Worm (Caenorhabditis elegans) whole organism, midembryonic: ENCODE measurements around the gene K06A9.2.

Experiments
- T22C8.4 ChIP-seq: fragments of 200-800 bp; sonication (Bioruptor generic); IDR thresholded peaks from 2 replicates; pipeline ENCODE4 v1.3.6; 2022; ENCODE audit warnings: missing genetic modification characterization, missing compliant biosample characterization
- cog-1 ChIP-seq: sonication (generic microtip); optimal IDR thresholded peaks from 2 replicates; lab custom pipeline; 2016; ENCODE audit warnings: missing genetic modification characterization, missing compliant biosample characterization
- flt-1 ChIP-seq: fragments of 200-800 bp; sonication (Bioruptor generic); IDR thresholded peaks from 2 replicates; pipeline ENCODE4 v1.3.6; 2022; ENCODE audit warnings: missing genetic modification characterization, missing compliant biosample characterization
- klf-2 ChIP-seq: fragments of 200-800 bp; sonication (Bioruptor generic); conservative IDR thresholded peaks from 2 replicates; pipeline ENCODE4 v1.3.6; 2022; ENCODE audit warnings: missing genetic modification reagents, missing genetic modification characterization, missing compliant biosample characterization
- med-1 ChIP-seq: sonication (generic microtip); optimal IDR thresholded peaks from 2 replicates; lab custom pipeline; 2017; ENCODE audit warnings: missing genetic modification characterization, mild to moderate bottlenecking, missing compliant biosample characterization, antibody characterized with exemption, missing genetic modification reagents; ENCODE audit not compliant: insufficient read depth
- ref-1 ChIP-seq: fragments of 200-800 bp; sonication (Bioruptor generic); conservative IDR thresholded peaks from 2 replicates; pipeline ENCODE4 v1.3.6; 2022; ENCODE audit warnings: missing genetic modification reagents, missing genetic modification characterization, missing compliant biosample characterization
- tab-1 ChIP-seq: fragments of 200-800 bp; sonication (Bioruptor generic); IDR thresholded peaks from 2 replicates; pipeline ENCODE4 v1.3.6; 2022; ENCODE audit warnings: missing genetic modification characterization, missing compliant biosample characterization
- ztf-23 ChIP-seq: fragments of 200-800 bp; sonication (Bioruptor generic); IDR thresholded peaks from 2 replicates; pipeline ENCODE4 v1.3.6; 2022; ENCODE audit warnings: missing genetic modification reagents, missing genetic modification characterization, missing compliant biosample characterization
- ztf-29 ChIP-seq: fragments of 200-800 bp; sonication (Bioruptor generic); IDR thresholded peaks from 2 replicates; pipeline ENCODE4 v1.3.6; 2022; ENCODE audit warnings: missing genetic modification reagents, missing genetic modification characterization, missing compliant biosample characterization

The K06A9.2 gene

ce11 chrX:1541072-1541471, 4.9 kb downstream of the K06A9.2 start:
- TF ChIP-seq ztf-23 (GFP tag; lab: Robert Waterston, UW): no peak
- TF ChIP-seq T22C8.4 (GFP tag; lab: Robert Waterston, UW): no peak
- TF ChIP-seq med-1: no peak
- no peak for TF ChIP-seq ref-1 (GFP tag; lab: Robert Waterston, UW)
- TF ChIP-seq tab-1 (GFP tag; lab: Robert Waterston, UW): no peak
- TF ChIP-seq cog-1 (tag; lab: Kevin White, UChicago): no peak
- TF ChIP-seq ztf-29: no peak
- TF ChIP-seq flt-1: no peak
- TF ChIP-seq klf-2: no peak

ce11 chrX:1543432-1543831, 7.3 kb downstream of the K06A9.2 start:
- TF ChIP-seq tab-1 (GFP tag; lab: Robert Waterston, UW) (no peak), flt-1 (no peak), ztf-23 (GFP tag; lab: Robert Waterston, UW) (no peak), T22C8.4 (GFP tag; lab: Robert Waterston, UW) (no peak), cog-1 (tag; lab: Kevin White, UChicago) (no peak), med-1 (no peak), klf-2 (no peak), ztf-29 (no peak), ref-1 (GFP tag; lab: Robert Waterston, UW) (no peak)

ce11 chrX:1546878-1547555, 10.9 kb downstream of the K06A9.2 start, which contains the start of gene K06A9.1:
K06A9.1 (plus strand) TSS chrX:1547505.
- TF ChIP-seq flt-1 (no peak), cog-1 (tag; lab: Kevin White, UChicago) (no peak), tab-1 (GFP tag; lab: Robert Waterston, UW) (no peak), ref-1 (GFP tag; lab: Robert Waterston, UW) (no peak), med-1 (no peak), ztf-29 (no peak), T22C8.4 (GFP tag; lab: Robert Waterston, UW) (no peak), ztf-23 (GFP tag; lab: Robert Waterston, UW) (no peak), klf-2 (no peak)

- no peak for TF ChIP-seq cog-1 (tag; lab: Kevin White, UChicago)
- TF ChIP-seq T22C8.4 (GFP tag; lab: Robert Waterston, UW): no peak
- no peak for TF ChIP-seq ztf-29
- no peak for TF ChIP-seq flt-1
- TF ChIP-seq med-1: no peak
- TF ChIP-seq klf-2: no peak
- no peak for TF ChIP-seq ztf-23 (GFP tag; lab: Robert Waterston, UW)
- no peak for TF ChIP-seq ref-1 (GFP tag; lab: Robert Waterston, UW)
- TF ChIP-seq tab-1 (GFP tag; lab: Robert Waterston, UW): no peak
Observed at ce11 chrX:1549095-1549494, 12.9 kb downstream of the K06A9.2 start.

- TF ChIP-seq ztf-29 (no peak), klf-2 (no peak)
Observed at ce11 chrX:1556917-1557316, 20.8 kb downstream of the K06A9.2 start.

- TF ChIP-seq med-1 (no peak), T22C8.4 (GFP tag; lab: Robert Waterston, UW) (no peak), cog-1 (tag; lab: Kevin White, UChicago) (no peak), klf-2 (no peak), tab-1 (GFP tag; lab: Robert Waterston, UW) (no peak), ref-1 (GFP tag; lab: Robert Waterston, UW) (no peak), ztf-29 (no peak), ztf-23 (GFP tag; lab: Robert Waterston, UW) (no peak), flt-1 (no peak)
Observed at ce11 chrX:1568377-1568776, 32.2 kb downstream of the K06A9.2 start, which contains the start of gene H02F09.3. H02F09.3 (plus strand) TSS chrX:1568677.

- TF ChIP-seq med-1: no peak
Observed at ce11 chrX:1571949-1572348, 35.8 kb downstream of the K06A9.2 start, which contains the start of gene H02F09.2. H02F09.2 (plus strand) TSS chrX:1572249.

ce11 chrX:1576337-1576736, 40.2 kb downstream of the K06A9.2 start, which contains the start of gene wrt-9:
wrt-9 (plus strand) TSS chrX:1576637.
- TF ChIP-seq flt-1 (no peak), med-1 (no peak), T22C8.4 (GFP tag; lab: Robert Waterston, UW) (no peak), ztf-29 (no peak), tab-1 (GFP tag; lab: Robert Waterston, UW) (no peak), cog-1 (tag; lab: Kevin White, UChicago) (no peak)

- TF ChIP-seq cog-1 (tag; lab: Kevin White, UChicago) (no peak), klf-2 (no peak), med-1 (no peak), ref-1 (GFP tag; lab: Robert Waterston, UW) (no peak), T22C8.4 (GFP tag; lab: Robert Waterston, UW) (no peak), tab-1 (GFP tag; lab: Robert Waterston, UW) (no peak), ztf-23 (GFP tag; lab: Robert Waterston, UW) (no peak), ztf-29 (no peak), flt-1 (no peak)
Observed at ce11 chrX:1578682-1579081, 42.5 kb downstream of the K06A9.2 start.

- TF ChIP-seq ztf-29 (no peak), ztf-23 (GFP tag; lab: Robert Waterston, UW) (no peak), cog-1 (tag; lab: Kevin White, UChicago) (no peak)
Observed at ce11 chrX:1583980-1584379, 47.8 kb downstream of the K06A9.2 start.

- no peak for TF ChIP-seq T22C8.4 (GFP tag; lab: Robert Waterston, UW)
- TF ChIP-seq ref-1 (GFP tag; lab: Robert Waterston, UW): no peak
Observed at ce11 chrX:1587082-1587481, 50.9 kb downstream of the K06A9.2 start.
